Fruit fly (Drosophila melanogaster) whole organism, pupa: ENCODE data around the gene fz2.

Experiments
- CG10348 ChIP-seq: fragments of 200-800 bp; sonication (Bioruptor generic); IDR thresholded peaks from 2 replicates; pipeline ENCODE4 v1.3.6; 2022; ENCODE audit warnings: missing biosample characterization, missing genetic modification characterization
- CG13204 ChIP-seq: fragments of 200-800 bp; sonication (Bioruptor generic); optimal IDR thresholded peaks from 2 replicates; lab custom pipeline; 2018; ENCODE audit warnings: missing biosample characterization, mild to moderate bottlenecking, missing genetic modification characterization, moderate library complexity
- CG17806 ChIP-seq: fragments of 200-800 bp; sonication (Bioruptor generic); optimal IDR thresholded peaks from 2 replicates; lab custom pipeline; 2018; ENCODE audit warnings: missing biosample characterization, mild to moderate bottlenecking, missing genetic modification characterization, moderate library complexity
- CG32121 ChIP-seq: fragments of 200-800 bp; sonication (Bioruptor generic); IDR thresholded peaks from 2 replicates; pipeline ENCODE4 v1.3.6; 2022; ENCODE audit warnings: missing biosample characterization, missing genetic modification characterization
- CG4496 ChIP-seq: fragments of 200-800 bp; sonication (Bioruptor generic); IDR thresholded peaks from 3 replicates; pipeline ENCODE4 v1.3.6; 2022; ENCODE audit warnings: missing biosample characterization, missing genetic modification characterization
- CG8159 ChIP-seq: fragments of 200-800 bp; sonication (Bioruptor generic); optimal IDR thresholded peaks from 3 replicates; lab custom pipeline; 2018; ENCODE audit warnings: missing biosample characterization, mild to moderate bottlenecking, missing genetic modification characterization, moderate library complexity
- D1 ChIP-seq: fragments of 200-800 bp; sonication (Bioruptor generic); optimal IDR thresholded peaks from 2 replicates; lab custom pipeline; 2018; ENCODE audit warnings: missing biosample characterization, mild to moderate bottlenecking, missing genetic modification characterization, moderate library complexity
- EcR ChIP-seq: fragments of 200-800 bp; sonication (Bioruptor generic); optimal IDR thresholded peaks from 3 replicates; lab custom pipeline; 2019; ENCODE audit warnings: missing biosample characterization, missing genetic modification characterization, mild to moderate bottlenecking, moderate library complexity, missing genetic modification reagents
- gl ChIP-seq: fragments of 200-800 bp; sonication (Bioruptor generic); optimal IDR thresholded peaks from 2 replicates; lab custom pipeline; 2018; ENCODE audit warnings: missing biosample characterization, mild to moderate bottlenecking, missing genetic modification characterization
- rn ChIP-seq: fragments of 200-800 bp; sonication (Bioruptor generic); IDR thresholded peaks from 2 replicates; pipeline ENCODE4 v1.3.6; 2022; ENCODE audit warnings: missing biosample characterization, missing genetic modification characterization

DNA sequence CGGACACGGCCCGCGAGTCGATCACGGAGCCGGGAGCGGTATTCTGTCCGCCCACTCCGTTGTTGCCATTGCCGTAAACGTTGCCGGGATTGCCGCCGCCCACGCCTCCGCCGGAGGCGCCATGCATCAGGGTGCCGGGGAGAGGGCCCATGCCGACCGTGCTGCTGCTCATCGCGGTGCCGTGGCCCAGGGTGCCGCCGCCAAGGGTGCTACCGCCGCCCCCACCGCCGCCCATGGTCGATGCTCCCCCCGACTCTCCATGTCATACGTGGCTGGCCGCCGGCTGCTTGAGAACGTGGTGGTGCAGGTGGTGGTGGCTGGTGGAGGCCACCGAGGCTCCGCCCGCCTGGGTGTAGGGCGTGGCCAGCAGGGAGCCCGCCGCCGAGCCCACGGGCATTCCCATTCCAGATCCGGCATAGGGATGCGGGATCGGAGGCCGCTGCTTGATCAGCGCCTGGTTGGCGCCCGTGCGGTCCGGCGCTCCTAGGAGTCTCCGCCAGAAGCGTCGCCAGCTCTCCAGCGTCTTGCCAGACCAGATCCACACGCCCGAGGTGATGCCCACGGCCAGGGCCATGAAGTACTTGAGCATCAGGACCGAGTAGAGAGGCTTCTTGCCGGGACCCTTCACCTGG, 91.1 kb downstream of the fz2 start:
- no peak for TF ChIP-seq gl
- TF ChIP-seq CG17806 (tag; lab: Kevin White, UChicago): no peak
- TF ChIP-seq EcR (GFP tag; lab: Kevin White, UChicago): no peak
- TF ChIP-seq CG8159 (tag; lab: Kevin White, UChicago): no peak
- no peak for TF ChIP-seq CG32121 (GFP tag; lab: Robert Waterston, UW)
- TF ChIP-seq D1 (tag; lab: Kevin White, UChicago): no peak
- TF ChIP-seq CG10348 (GFP tag; lab: Robert Waterston, UW): no peak
- TF ChIP-seq rn (GFP tag; lab: Robert Waterston, UW): no peak
- TF ChIP-seq CG4496: no peak
- no peak for TF ChIP-seq CG13204 (GFP tag; lab: Kevin White, UChicago)
